Worm (Caenorhabditis elegans) whole organism, L3 larva: ENCODE data around the gene clec-167.

Source experiments
- daf-12 ChIP-seq: fragments of 150-350 bp; optimal IDR thresholded peaks from 2 replicates; lab custom pipeline; 2014; ENCODE audit warnings: missing biosample characterization, missing genetic modification reagents, missing genetic modification characterization
- elt-1 ChIP-seq: fragments of 150-350 bp; optimal IDR thresholded peaks from 2 replicates; lab custom pipeline; 2014; ENCODE audit warnings: missing biosample characterization, missing genetic modification characterization
- mdl-1 ChIP-seq: fragments of 150-350 bp; optimal IDR thresholded peaks from 2 replicates; lab custom pipeline; 2014; ENCODE audit warnings: missing biosample characterization, missing genetic modification characterization
- nfya-1 ChIP-seq: sonication (generic microtip); optimal IDR thresholded peaks from 2 replicates; lab custom pipeline; 2017; ENCODE audit warnings: missing genetic modification characterization, mild to moderate bottlenecking, missing compliant biosample characterization, antibody characterized with exemption, moderate library complexity; ENCODE audit not compliant: insufficient read depth
- nhr-12 ChIP-seq: fragments of 150-350 bp; optimal IDR thresholded peaks from 2 replicates; lab custom pipeline; 2014; ENCODE audit warnings: missing biosample characterization, missing genetic modification characterization
- nhr-76 ChIP-seq: fragments of 150-350 bp; sonication (generic microtip); optimal IDR thresholded peaks from 5 replicates; lab custom pipeline; 2014; ENCODE audit warnings: missing biosample characterization, missing genetic modification characterization
- unc-39 ChIP-seq: sonication (generic microtip); optimal IDR thresholded peaks from 4 replicates; lab custom pipeline; 2017; ENCODE audit warnings: missing biosample characterization, missing genetic modification characterization

DNA sequence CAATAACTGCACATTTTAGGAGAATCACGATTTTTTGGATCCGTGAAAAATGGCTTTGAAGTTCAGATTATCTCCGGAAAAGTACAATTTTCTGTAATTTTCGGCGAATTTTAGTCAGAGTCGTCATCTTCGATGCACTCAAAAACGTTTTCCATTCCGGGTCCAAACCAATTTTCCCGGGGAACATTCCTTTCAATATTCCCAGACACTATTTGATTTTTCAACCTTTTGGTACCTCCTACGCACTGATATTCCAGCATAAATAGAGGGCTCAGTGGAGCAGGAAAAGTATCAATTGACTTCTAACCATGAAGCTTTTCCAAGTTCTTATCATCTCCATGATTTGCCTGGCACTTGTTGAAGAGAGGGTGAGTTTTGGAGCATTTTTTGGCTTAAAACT lies 23.9 kb downstream of the clec-167 start, which contains the start of gene W09G12.6:
- TF ChIP-seq nhr-76: no peak
- no peak for TF ChIP-seq unc-39 (tag; lab: Kevin White, UChicago)
- TF ChIP-seq nhr-12 (tag; lab: Kevin White, UChicago): no peak
- TF ChIP-seq elt-1 (tag; lab: Kevin White, UChicago): no peak
- no peak for TF ChIP-seq daf-12
- TF ChIP-seq mdl-1 (tag; lab: Kevin White, UChicago): no peak
- TF ChIP-seq nfya-1 (tag; lab: Kevin White, UChicago): no peak
